Fruit fly (Drosophila melanogaster): ENCODE data around the gene vri.

Gene vri

dm6 chr2L:5305240-5305875 is 16.6 kb downstream of the vri start (continued):
- TF ChIP-seq cwo (GFP tag; optimal IDR thresholded peaks at IDR 0.05) (peak; percentile 79), chm (GFP tag; IDR thresholded peaks at IDR 0.05) (peak; percentile 71; the same call in 1 of the 2 replicates), CG7271 (tag; optimal IDR thresholded peaks at IDR 0.05) (no peak), CG43689 (GFP tag; IDR thresholded peaks at IDR 0.05) (no peak), cg (GFP tag; optimal IDR thresholded peaks at IDR 0.05) (peak; percentile 78), CG9797 (GFP tag; optimal IDR thresholded peaks at IDR 0.05) (no peak), pho (GFP tag; optimal IDR thresholded peaks at IDR 0.05) (no peak), crp (GFP tag; optimal IDR thresholded peaks at IDR 0.05) (no peak), Fer1 (GFP tag; optimal IDR thresholded peaks at IDR 0.05) (no peak), dati (GFP tag; IDR thresholded peaks at IDR 0.05) (no peak), CG13775 (GFP tag; optimal IDR thresholded peaks at IDR 0.05) (no peak), CG7987 (GFP tag; optimal IDR thresholded peaks at IDR 0.05) (peak; percentile 29), exex (tag; optimal IDR thresholded peaks at IDR 0.05) (peak; percentile 18), CG9215 (GFP tag; IDR thresholded peaks at IDR 0.05) (no peak), CG16863 (GFP tag; optimal IDR thresholded peaks at IDR 0.05) (no peak), nau (GFP tag; optimal IDR thresholded peaks at IDR 0.05) (no peak), Ssrp (tag; optimal IDR thresholded peaks at IDR 0.05) (no peak), Blimp-1 (GFP tag; optimal IDR thresholded peaks at IDR 0.05) (peak; percentile 89), CG18599 (GFP tag; optimal IDR thresholded peaks at IDR 0.05) (peak; percentile 11), esg (GFP tag; conservative IDR thresholded peaks at IDR 0.05) (no peak), dan (GFP tag; IDR thresholded peaks at IDR 0.05) (no peak), CG12236 (GFP tag; optimal IDR thresholded peaks at IDR 0.05) (no peak), sens (GFP tag) (peak; percentile 82), Bteb2 (GFP tag; optimal IDR thresholded peaks at IDR 0.05) (no peak), CG3995 (GFP tag; optimal IDR thresholded peaks at IDR 0.05) (no peak), pum (GFP tag; optimal IDR thresholded peaks at IDR 0.05) (no peak), CG6689 (GFP tag; IDR thresholded peaks at IDR 0.05) (0 out of 2 replicates have a peak, but pooled peaks have one; percentile 6), Abd-B (GFP tag; optimal IDR thresholded peaks at IDR 0.05) (no peak), z (GFP tag; IDR thresholded peaks at IDR 0.05) (peak; percentile 59; the same call in 1 of the 3 replicates), CG5180 (GFP tag; optimal IDR thresholded peaks at IDR 0.05) (peak; percentile 100), Dad (GFP tag; optimal IDR thresholded peaks at IDR 0.05) (no peak), zfh2 (GFP tag; optimal IDR thresholded peaks at IDR 0.05) (no peak), CG34422 (GFP tag; IDR thresholded peaks at IDR 0.05) (no peak), crol (GFP tag; IDR thresholded peaks at IDR 0.05) (peak; percentile 89)

- no peak for TF ChIP-seq CG15601 (tag; optimal IDR thresholded peaks at IDR 0.05)
- no peak for TF ChIP-seq ind (GFP tag; optimal IDR thresholded peaks at IDR 0.05)
- peak; percentile 85 for TF ChIP-seq crol (GFP tag; IDR thresholded peaks at IDR 0.05)
- peak; percentile 13 for TF ChIP-seq nom (GFP tag; optimal IDR thresholded peaks at IDR 0.05)
- peak; percentile 87 for TF ChIP-seq CG15479 (GFP tag; optimal IDR thresholded peaks at IDR 0.05)
- peak; percentile 94 for TF ChIP-seq CG5180 (GFP tag; optimal IDR thresholded peaks at IDR 0.05)
- TF ChIP-seq CG6813 (GFP tag; optimal IDR thresholded peaks at IDR 0.05) = peak; percentile 5
- peak; percentile 64 to 85 for TF ChIP-seq Trl (optimal IDR thresholded peaks at IDR 0.05)
- peak; percentile 22 for TF ChIP-seq Trl (GFP tag; optimal IDR thresholded peaks at IDR 0.05)
- peak; percentile 40; the same call in 1 of the 2 replicates for TF ChIP-seq seq (GFP tag; IDR thresholded peaks at IDR 0.05)
- TF ChIP-seq bigmax (GFP tag; optimal IDR thresholded peaks at IDR 0.05) = no peak
- no peak for TF ChIP-seq CG6791 (GFP tag; IDR thresholded peaks at IDR 0.05; ENCODE audit: partially characterized antibody)
- TF ChIP-seq Deaf1 (tag; optimal IDR thresholded peaks at IDR 0.05) = peak; percentile 53
- peak; percentile 75 for TF ChIP-seq nerfin-1 (tag; optimal IDR thresholded peaks at IDR 0.05)
- TF ChIP-seq CG5245 (GFP tag; optimal IDR thresholded peaks at IDR 0.05) = no peak
- no peak for TF ChIP-seq pho (GFP tag; optimal IDR thresholded peaks at IDR 0.05)
- no peak for TF ChIP-seq CG12219 (GFP tag; optimal IDR thresholded peaks at IDR 0.05)
- peak; percentile 14 for TF ChIP-seq nmo (GFP tag; optimal IDR thresholded peaks at IDR 0.05)
- TF ChIP-seq Opbp (GFP tag; IDR thresholded peaks at IDR 0.05; ENCODE audit: partially characterized antibody) = no peak
Measured at dm6 chr2L:5306373-5306997, 17.7 kb downstream of the vri start.

All from whole organism, embryonic.